Fruit fly (Drosophila melanogaster) whole organism, embryonic: ENCODE results near the gene CG1572.

Experiments used
- Aef1 ChIP-seq: fragments of 200-800 bp; sonication (Bioruptor generic); IDR thresholded peaks from 3 replicates; pipeline ENCODE4 v1.3.6; 2022; ENCODE audit warnings: missing biosample characterization, missing genetic modification characterization
- Antp ChIP-seq: fragments of 200-800 bp; sonication (Bioruptor generic); optimal IDR thresholded peaks from 3 replicates; lab custom pipeline; 2016; ENCODE audit warnings: missing biosample characterization, missing genetic modification characterization
- Atf6 ChIP-seq: fragments of 200-800 bp; sonication (Bioruptor generic); IDR thresholded peaks from 2 replicates; pipeline ENCODE4 v1.3.6; 2022; ENCODE audit warnings: missing biosample characterization, missing genetic modification characterization
- Bteb2 ChIP-seq: fragments of 200-800 bp; sonication (Bioruptor generic); optimal IDR thresholded peaks from 2 replicates; lab custom pipeline; 2016; ENCODE audit warnings: missing biosample characterization, missing genetic modification characterization
- CG10462 ChIP-seq: fragments of 200-800 bp; sonication (Bioruptor generic); optimal IDR thresholded peaks from 2 replicates; lab custom pipeline; 2016; ENCODE audit warnings: missing biosample characterization, missing genetic modification characterization
- CG11247 ChIP-seq: fragments of 200-800 bp; sonication (Bioruptor generic); IDR thresholded peaks from 2 replicates; pipeline ENCODE4 v1.3.6; 2022; ENCODE audit warnings: missing biosample characterization, missing genetic modification characterization
- CG11504 ChIP-seq: fragments of 200-800 bp; sonication (Bioruptor generic); optimal IDR thresholded peaks from 3 replicates; lab custom pipeline; 2019; ENCODE audit warnings: missing biosample characterization, mild to moderate bottlenecking, missing genetic modification characterization, moderate library complexity
- CG11696 ChIP-seq: fragments of 200-800 bp; sonication (Bioruptor generic); IDR thresholded peaks from 2 replicates; pipeline ENCODE4 v1.3.6; 2022; ENCODE audit warnings: missing biosample characterization, missing genetic modification characterization
- CG12236 ChIP-seq: fragments of 200-800 bp; sonication (Bioruptor generic); optimal IDR thresholded peaks from 2 replicates; lab custom pipeline; 2016; ENCODE audit warnings: missing biosample characterization, missing genetic modification characterization
- CG17186 ChIP-seq: fragments of 200-800 bp; sonication (Bioruptor generic); optimal IDR thresholded peaks from 3 replicates; lab custom pipeline; 2017; ENCODE audit warnings: missing biosample characterization, missing genetic modification reagents, missing genetic modification characterization
- CG17328 ChIP-seq: fragments of 200-800 bp; sonication (Bioruptor generic); IDR thresholded peaks from 2 replicates; pipeline ENCODE4 v1.3.6; 2022; ENCODE audit warnings: missing biosample characterization, missing genetic modification characterization
- CG17361 ChIP-seq: fragments of 200-800 bp; sonication (Bioruptor generic); IDR thresholded peaks from 3 replicates; pipeline ENCODE4 v1.3.6; 2022; ENCODE audit warnings: missing biosample characterization, missing genetic modification characterization
- CG2875 ChIP-seq: fragments of 200-800 bp; sonication (Bioruptor generic); optimal IDR thresholded peaks from 2 replicates; lab custom pipeline; 2017; ENCODE audit warnings: missing biosample characterization, mild to moderate bottlenecking, missing genetic modification characterization, missing genetic modification reagents
- CG30020 ChIP-seq: fragments of 200-800 bp; optimal IDR thresholded peaks from 2 replicates; lab custom pipeline; 2019; ENCODE audit warnings: missing biosample characterization, mild to moderate bottlenecking, missing genetic modification characterization, moderate library complexity
- CG3065 ChIP-seq: fragments of 200-800 bp; sonication (Bioruptor generic); optimal IDR thresholded peaks from 2 replicates; lab custom pipeline; 2016; ENCODE audit warnings: missing biosample characterization, missing genetic modification characterization
- CG31224 ChIP-seq: fragments of 200-800 bp; sonication (Bioruptor generic); IDR thresholded peaks from 2 replicates; pipeline ENCODE4 v1.3.6; 2022; ENCODE audit warnings: missing biosample characterization, missing genetic modification characterization
- CG34224 ChIP-seq: fragments of 200-800 bp; sonication (Bioruptor generic); IDR thresholded peaks from 3 replicates; pipeline ENCODE4 v1.3.6; 2022; ENCODE audit warnings: missing biosample characterization, missing genetic modification characterization; ENCODE audit not compliant: partially characterized antibody
- CG6175 ChIP-seq: fragments of 200-800 bp; sonication (Bioruptor generic); IDR thresholded peaks from 3 replicates; pipeline ENCODE4 v1.3.6; 2022; ENCODE audit warnings: missing biosample characterization, missing genetic modification characterization
- CG7987 ChIP-seq: fragments of 200-800 bp; sonication (Bioruptor generic); optimal IDR thresholded peaks from 2 replicates; lab custom pipeline; 2018; ENCODE audit warnings: missing biosample characterization, mild to moderate bottlenecking, missing genetic modification characterization, moderate library complexity
- CG8290 ChIP-seq, 3 experiments: fragments of 200-800 bp; sonication (Bioruptor generic); optimal IDR thresholded peaks; 2 replicates each; lab custom pipeline; 2016 to 2019; ENCODE audit warnings: missing biosample characterization in 3 of 3, missing genetic modification characterization in 3 of 3, mild to moderate bottlenecking in 2 of 3, moderate library complexity in 1 of 3
- CG9437 ChIP-seq: fragments of 200-800 bp; sonication (Bioruptor generic); optimal IDR thresholded peaks from 2 replicates; lab custom pipeline; 2018; ENCODE audit warnings: missing biosample characterization, mild to moderate bottlenecking, missing genetic modification characterization
- Chrac-16 ChIP-seq: fragments of 200-800 bp; sonication (Bioruptor generic); optimal IDR thresholded peaks from 3 replicates; lab custom pipeline; 2016; ENCODE audit warnings: missing biosample characterization, missing genetic modification characterization
- D19B ChIP-seq: fragments of 200-800 bp; sonication (Bioruptor generic); optimal IDR thresholded peaks from 2 replicates; lab custom pipeline; 2017; ENCODE audit warnings: missing biosample characterization, mild to moderate bottlenecking, missing genetic modification characterization
- Dll ChIP-seq: fragments of 200-800 bp; sonication (Bioruptor generic); IDR thresholded peaks from 4 replicates; pipeline ENCODE4 v1.3.6; 2022; ENCODE audit warnings: missing biosample characterization, missing genetic modification characterization; ENCODE audit not compliant: partially characterized antibody
- E2f2 ChIP-seq: fragments of 200-800 bp; sonication (Bioruptor generic); IDR thresholded peaks from 2 replicates; pipeline ENCODE4 v1.3.6; 2022; ENCODE audit warnings: missing biosample characterization, missing genetic modification characterization
- Fer1 ChIP-seq: fragments of 200-800 bp; sonication (Bioruptor generic); optimal IDR thresholded peaks from 2 replicates; lab custom pipeline; 2017; ENCODE audit warnings: missing biosample characterization, mild to moderate bottlenecking, missing genetic modification characterization
- Hr39 ChIP-seq: fragments of >200 bp; optimal IDR thresholded peaks from 2 replicates; lab custom pipeline; 2017
- MESR4 ChIP-seq: fragments of 200-800 bp; sonication (Bioruptor generic); optimal IDR thresholded peaks from 2 replicates; lab custom pipeline; 2018; ENCODE audit warnings: missing biosample characterization, mild to moderate bottlenecking, missing genetic modification characterization, moderate library complexity
- NC2α ChIP-seq: fragments of 200-800 bp; sonication (Bioruptor generic); optimal IDR thresholded peaks from 2 replicates; lab custom pipeline; 2016; ENCODE audit warnings: missing biosample characterization, missing genetic modification characterization
- PHDP ChIP-seq: fragments of 200-800 bp; sonication (Bioruptor generic); optimal IDR thresholded peaks from 3 replicates; lab custom pipeline; 2018; ENCODE audit warnings: missing biosample characterization, mild to moderate bottlenecking, missing genetic modification characterization, moderate library complexity
- Poxn ChIP-seq: fragments of 200-800 bp; sonication (Bioruptor generic); IDR thresholded peaks from 2 replicates; pipeline ENCODE4 v1.3.6; 2022; ENCODE audit warnings: missing biosample characterization, missing genetic modification characterization
- Sox102F ChIP-seq: fragments of 200-800 bp; sonication (Bioruptor generic); optimal IDR thresholded peaks from 2 replicates; lab custom pipeline; 2018; ENCODE audit warnings: missing biosample characterization, mild to moderate bottlenecking, missing genetic modification characterization, moderate library complexity
- Sry-β ChIP-seq: fragments of 200-800 bp; sonication (Bioruptor generic); optimal IDR thresholded peaks from 2 replicates; lab custom pipeline; 2018; ENCODE audit warnings: missing biosample characterization, mild to moderate bottlenecking, missing genetic modification characterization, moderate library complexity
- Sry-δ ChIP-seq: fragments of 200-800 bp; sonication (Bioruptor generic); optimal IDR thresholded peaks from 2 replicates; lab custom pipeline; 2016; ENCODE audit warnings: missing biosample characterization, missing genetic modification characterization
- cg ChIP-seq: fragments of 200-800 bp; sonication (Bioruptor generic); optimal IDR thresholded peaks from 3 replicates; lab custom pipeline; 2019; ENCODE audit warnings: missing biosample characterization, mild to moderate bottlenecking, missing genetic modification characterization, moderate library complexity
- chn ChIP-seq: fragments of 200-800 bp; sonication (Bioruptor generic); optimal IDR thresholded peaks from 2 replicates; lab custom pipeline; 2016; ENCODE audit warnings: missing biosample characterization, missing genetic modification characterization
- crol ChIP-seq: fragments of 200-800 bp; sonication (Bioruptor generic); IDR thresholded peaks from 2 replicates; pipeline ENCODE4 v1.3.6; 2022; ENCODE audit warnings: missing biosample characterization, missing genetic modification characterization
- dati ChIP-seq: fragments of 200-800 bp; sonication (Bioruptor generic); IDR thresholded peaks from 2 replicates; pipeline ENCODE4 v1.3.6; 2022; ENCODE audit warnings: missing biosample characterization, missing genetic modification characterization
- ham ChIP-seq: fragments of 200-800 bp; sonication (Bioruptor generic); IDR thresholded peaks from 2 replicates; pipeline ENCODE4 v1.3.6; 2022; ENCODE audit warnings: missing biosample characterization, missing genetic modification characterization
- hbn ChIP-seq: fragments of 200-800 bp; sonication (Bioruptor generic); IDR thresholded peaks from 2 replicates; pipeline ENCODE4 v1.3.6; 2022; ENCODE audit warnings: missing biosample characterization, missing genetic modification characterization; ENCODE audit not compliant: partially characterized antibody
- knrl ChIP-seq: fragments of 200-800 bp; sonication (Bioruptor generic); IDR thresholded peaks from 3 replicates; pipeline ENCODE4 v1.3.6; 2022; ENCODE audit warnings: missing biosample characterization, missing genetic modification characterization; ENCODE audit not compliant: partially characterized antibody
- odd ChIP-seq: fragments of 200-800 bp; sonication (Bioruptor generic); optimal IDR thresholded peaks from 2 replicates; lab custom pipeline; 2017; ENCODE audit warnings: missing biosample characterization, mild to moderate bottlenecking, missing genetic modification characterization
- otp ChIP-seq: fragments of 200-800 bp; sonication (Bioruptor generic); IDR thresholded peaks from 3 replicates; pipeline ENCODE4, ENCODE4 v1.3.6; 2022; ENCODE audit warnings: missing biosample characterization, missing genetic modification characterization
- pb ChIP-seq: fragments of 200-800 bp; sonication (Bioruptor generic); optimal IDR thresholded peaks from 3 replicates; lab custom pipeline; 2016; ENCODE audit warnings: missing biosample characterization, missing genetic modification characterization
- pnt ChIP-seq: fragments of 200-800 bp; sonication (Bioruptor generic); optimal IDR thresholded peaks from 3 replicates; lab custom pipeline; 2016; ENCODE audit warnings: missing biosample characterization, missing genetic modification characterization
- sima ChIP-seq: fragments of 200-800 bp; sonication (Bioruptor generic); optimal IDR thresholded peaks from 2 replicates; lab custom pipeline; 2016; ENCODE audit warnings: missing biosample characterization, missing genetic modification characterization
- tll ChIP-seq, 2 experiments: fragments of 200-800 bp in 1 of 2; fragments of >200 bp in 1 of 2; sonication (Bioruptor generic) in 1 of 2; optimal IDR thresholded peaks; 2 replicates each; lab custom pipeline; 2017 to 2019; ENCODE audit warnings: missing biosample characterization in 2 of 2, missing genetic modification characterization in 2 of 2, mild to moderate bottlenecking in 1 of 2, moderate library complexity in 1 of 2
- trh ChIP-seq: fragments of 200-800 bp; sonication (Bioruptor generic); optimal IDR thresholded peaks from 2 replicates; lab custom pipeline; 2016; ENCODE audit warnings: missing biosample characterization, missing genetic modification characterization
- vvl ChIP-seq: fragments of 200-800 bp; sonication (Bioruptor generic); IDR thresholded peaks from 2 replicates; pipeline ENCODE4 v1.3.6; 2022; ENCODE audit warnings: missing biosample characterization, missing genetic modification characterization
- wek ChIP-seq: fragments of 200-800 bp; sonication (Bioruptor generic); optimal IDR thresholded peaks from 3 replicates; lab custom pipeline; 2018; ENCODE audit warnings: missing biosample characterization, mild to moderate bottlenecking, missing genetic modification characterization, moderate library complexity
- z ChIP-seq: fragments of 200-800 bp; sonication (Bioruptor generic); IDR thresholded peaks from 3 replicates; pipeline ENCODE4 v1.3.6; 2022; ENCODE audit warnings: missing biosample characterization, missing genetic modification characterization

The CG1572 gene

dm6 chrX:11576540-11576939, 18.1 kb upstream of the CG1572 start, which contains the start of gene CG11695 (continued):
- TF ChIP-seq CG11504: peak; percentile 76
- TF ChIP-seq ham: no peak
- no peak for TF ChIP-seq CG12236 (GFP tag; lab: Kevin White, UChicago)
- peak; percentile 35 for TF ChIP-seq trh (GFP tag; lab: Kevin White, UChicago)
- no peak for TF ChIP-seq CG34224 (GFP tag; lab: Robert Waterston, UW)
- peak; percentile 69 for TF ChIP-seq CG17361 (GFP tag; lab: Robert Waterston, UW)
- TF ChIP-seq CG3065 (GFP tag; lab: Kevin White, UChicago): no peak
- no peak for TF ChIP-seq crol (GFP tag; lab: Robert Waterston, UW)
- no peak for TF ChIP-seq wek (GFP tag; lab: Kevin White, UChicago)
- TF ChIP-seq Sox102F (GFP tag; lab: Kevin White, UChicago): no peak
- TF ChIP-seq Bteb2 (GFP tag; lab: Kevin White, UChicago): peak; percentile 4
- TF ChIP-seq Antp: peak; percentile 50
- TF ChIP-seq z (GFP tag; lab: Robert Waterston, UW): no peak
- no peak for TF ChIP-seq Poxn (GFP tag; lab: Robert Waterston, UW)
- no peak for TF ChIP-seq pb
- TF ChIP-seq CG17186 (GFP tag; lab: Kevin White, UChicago): peak; percentile 22
- TF ChIP-seq sima: no peak
- TF ChIP-seq CG11247 (GFP tag; lab: Robert Waterston, UW): peak; percentile 57
- TF ChIP-seq vvl (GFP tag; lab: Robert Waterston, UW): peak; percentile 52; the same call in 1 of the 2 replicates
- TF ChIP-seq Sry-δ: peak; percentile 26
- no peak for TF ChIP-seq tll (GFP tag; optimal IDR thresholded peaks at IDR 0.05; lab: Kevin White, UChicago)
- TF ChIP-seq PHDP (tag; lab: Kevin White, UChicago): peak; percentile 67
- TF ChIP-seq CG31224 (GFP tag; lab: Robert Waterston, UW): no peak
- no peak for TF ChIP-seq otp (GFP tag; lab: Robert Waterston, UW)
- TF ChIP-seq pnt (GFP tag; lab: Kevin White, UChicago): peak; percentile 17
- TF ChIP-seq CG10462 (GFP tag; lab: Kevin White, UChicago): no peak
- no peak for TF ChIP-seq hbn (GFP tag; lab: Robert Waterston, UW)
- TF ChIP-seq Dll (GFP tag; lab: Robert Waterston, UW): no peak
- TF ChIP-seq chn (GFP tag; lab: Kevin White, UChicago): peak; percentile 57
- no peak for TF ChIP-seq D19B (GFP tag; lab: Kevin White, UChicago)
- no peak for TF ChIP-seq dati (GFP tag; lab: Robert Waterston, UW)
- no peak for TF ChIP-seq knrl (GFP tag; lab: Robert Waterston, UW)
- TF ChIP-seq odd (GFP tag; lab: Kevin White, UChicago): peak; percentile 4
- peak; percentile 50 for TF ChIP-seq E2f2 (GFP tag; lab: Robert Waterston, UW)
- TF ChIP-seq CG7987 (GFP tag; lab: Kevin White, UChicago): no peak
- TF ChIP-seq CG11696 (GFP tag; lab: Robert Waterston, UW): peak; percentile 45; the same call in 1 of the 2 replicates
- no peak for TF ChIP-seq MESR4 (GFP tag; lab: Kevin White, UChicago)
- TF ChIP-seq Aef1 (GFP tag; lab: Robert Waterston, UW): peak; percentile 48; the same call in 2 of the 3 replicates
- TF ChIP-seq CG17328: 0 out of 2 replicates have a peak, but pooled peaks have one; percentile 42
- TF ChIP-seq cg: no peak
- peak; percentile 34; the same call in 1 of the 2 replicates for TF ChIP-seq Atf6 (GFP tag; lab: Robert Waterston, UW)
- no peak for TF ChIP-seq CG6175 (GFP tag; lab: Robert Waterston, UW)
- TF ChIP-seq Sry-β (GFP tag; lab: Kevin White, UChicago): peak; percentile 95
- TF ChIP-seq Hr39: no peak
- peak; percentile 52 for TF ChIP-seq CG30020
- peak; percentile 73 for TF ChIP-seq Fer1 (GFP tag; lab: Kevin White, UChicago)
- peak; percentile 69 for TF ChIP-seq CG8290 (GFP tag; optimal IDR thresholded peaks at IDR 0.05; lab: Kevin White, UChicago)
- peak in 1 of 2 experiments; percentile 15 for TF ChIP-seq CG8290 (tag; optimal IDR thresholded peaks at IDR 0.05; lab: Kevin White, UChicago)
- TF ChIP-seq CG9437 (GFP tag; lab: Kevin White, UChicago): no peak
- TF ChIP-seq Chrac-16 (GFP tag; lab: Kevin White, UChicago): peak; percentile 60
- no peak for TF ChIP-seq NC2α (GFP tag; lab: Kevin White, UChicago)
- TF ChIP-seq CG2875: no peak
